Fruit fly (Drosophila melanogaster): ENCODE measurements around the gene Rbp6.

Gene Rbp6

dm6 chr3L:17044799-17045198, 193.2 kb downstream of the Rbp6 start, which contains the start of gene Pop5:
TSS of gene Pop5 (minus strand) at chr3L:17045038.
- TF ChIP-seq noc (tag; optimal IDR thresholded peaks at IDR 0.05) = no peak

dm6 chr3L:17042297-17042921, 195.6 kb downstream of the Rbp6 start, which contains the start of the genes scaf6 and Papst2:
TSS of gene scaf6 (minus strand) at chr3L:17042574.
TSS of gene Papst2 (plus strand) at chr3L:17042797.
- no peak for TF ChIP-seq noc (tag; optimal IDR thresholded peaks at IDR 0.05)

DNA sequence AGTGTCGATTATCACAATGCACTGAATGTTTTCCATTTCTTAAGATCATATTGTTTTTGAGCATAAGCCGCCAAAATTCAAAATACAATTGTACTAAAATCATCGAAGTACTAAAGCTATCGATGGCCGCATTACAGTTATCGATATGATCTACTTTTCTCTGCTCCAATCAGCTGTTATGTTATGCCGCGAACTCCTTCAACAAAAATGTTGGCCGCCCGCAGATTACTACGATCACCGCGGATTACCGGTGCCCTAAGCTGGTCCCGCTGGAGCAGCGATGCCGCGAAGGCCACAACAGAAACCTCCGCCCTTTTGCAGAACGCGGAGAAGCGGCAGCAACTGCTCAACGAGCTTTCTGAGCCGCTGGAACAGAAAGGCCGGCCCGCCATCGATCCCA, 202.5 kb downstream of the Rbp6 start, which contains the start of gene beg:
beg (plus strand) TSS at position 177 of the 400 bp plus-strand sequence.
- TF ChIP-seq noc (tag; optimal IDR thresholded peaks at IDR 0.05) = no peak

DNA sequence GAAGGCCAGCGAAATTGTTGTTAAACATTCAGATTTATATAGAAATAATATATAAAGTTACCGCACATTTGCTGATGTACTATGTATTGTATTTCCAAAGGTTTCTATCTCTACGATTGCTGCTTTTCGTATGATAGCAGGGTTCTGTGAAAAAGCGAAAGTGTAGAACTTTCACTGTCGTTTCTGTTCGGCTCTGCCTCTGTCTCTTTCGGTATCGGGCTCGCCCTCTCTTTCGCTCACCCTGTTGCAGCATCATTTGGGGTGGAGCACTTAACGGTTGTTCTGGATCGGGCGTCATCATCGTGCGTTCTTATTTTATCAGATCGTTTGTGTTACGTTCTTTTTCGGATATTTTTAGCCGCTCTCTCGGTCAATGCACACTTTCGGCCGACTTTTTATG, 204.7 kb downstream of the Rbp6 start:
- no peak for TF ChIP-seq noc (tag; optimal IDR thresholded peaks at IDR 0.05)

DNA sequence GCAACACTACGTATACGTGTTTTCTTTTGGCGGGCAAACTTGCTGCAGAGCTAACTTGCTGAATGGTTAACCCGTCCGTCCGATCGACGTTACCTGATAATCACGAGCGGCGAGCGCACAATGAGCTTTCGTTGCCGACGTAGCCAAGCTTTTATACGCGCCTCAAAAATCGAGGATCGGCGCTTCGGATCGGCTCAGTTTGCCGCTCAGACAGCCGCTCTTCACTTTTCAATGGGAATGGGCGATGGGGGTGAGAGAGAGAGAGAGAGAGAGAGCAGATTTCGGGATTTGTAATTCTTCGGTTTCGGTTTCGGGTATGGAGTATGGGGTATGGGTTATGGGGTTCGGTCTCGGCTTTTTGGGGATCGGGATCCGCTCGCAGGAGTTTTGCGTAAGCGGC, 206.0 kb downstream of the Rbp6 start, which contains the start of gene Ilp8:
Ilp8 (minus strand) TSS at position 110 of the 400 bp plus-strand sequence.
- no peak for TF ChIP-seq noc (tag; optimal IDR thresholded peaks at IDR 0.05)

DNA sequence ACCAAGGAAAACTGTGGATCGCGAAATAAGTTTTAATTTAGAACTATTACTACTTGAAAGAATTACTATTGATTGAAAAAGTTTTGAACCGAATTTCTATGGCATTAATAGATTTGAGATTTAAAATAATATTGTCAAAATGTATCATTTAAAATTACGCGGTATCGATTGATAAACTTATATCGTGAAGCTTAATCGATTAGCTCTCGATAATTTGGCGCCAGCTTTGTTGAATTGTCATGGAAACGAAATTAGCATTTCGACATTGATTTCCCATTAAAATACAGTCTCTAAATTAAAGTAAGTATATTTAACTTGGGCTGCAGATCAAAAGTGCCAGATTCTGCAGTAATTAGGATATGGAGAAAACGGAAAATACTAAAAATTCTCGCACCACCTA, 210.7 kb downstream of the Rbp6 start, which contains the start of gene CG7730:
CG7730 (plus strand) TSS at position 206 of the 400 bp plus-strand sequence.
- TF ChIP-seq noc (tag; optimal IDR thresholded peaks at IDR 0.05) = no peak

DNA sequence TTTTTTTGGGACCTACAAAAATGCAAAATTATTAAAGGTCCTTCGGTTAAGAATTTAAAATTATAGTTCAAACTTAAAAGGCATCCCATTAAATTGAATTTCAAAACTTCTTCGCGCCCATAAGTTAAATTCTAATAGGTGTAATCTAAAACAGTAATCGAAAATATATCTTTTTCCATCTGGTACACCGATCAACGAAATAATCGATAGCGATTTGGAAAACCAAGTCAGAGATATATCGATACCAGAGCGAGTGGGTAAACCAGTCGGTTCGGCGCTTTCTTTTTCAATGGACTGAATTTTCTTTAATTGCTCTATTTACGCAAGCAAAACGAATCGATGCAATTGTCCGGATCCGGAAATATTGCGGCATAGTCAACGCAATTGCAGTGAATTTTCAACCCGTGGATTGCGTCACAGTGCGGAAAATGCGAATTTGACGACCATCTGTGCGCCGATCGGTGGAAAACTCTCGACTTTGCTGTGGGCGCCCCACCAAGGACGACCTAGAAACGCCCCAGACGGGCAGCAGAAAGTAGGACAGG, 213.8 kb downstream of the Rbp6 start, which contains the start of gene Fit2:
Fit2 (plus strand) TSS at position 234 of the 545 bp plus-strand sequence.
- no peak for TF ChIP-seq noc (tag; optimal IDR thresholded peaks at IDR 0.05)

dm6 chr3L:17023641-17024040, 214.4 kb downstream of the Rbp6 start, which contains the start of gene a10:
TSS of gene a10 (minus strand) at chr3L:17023741.
- TF ChIP-seq noc (tag; optimal IDR thresholded peaks at IDR 0.05) = no peak

DNA sequence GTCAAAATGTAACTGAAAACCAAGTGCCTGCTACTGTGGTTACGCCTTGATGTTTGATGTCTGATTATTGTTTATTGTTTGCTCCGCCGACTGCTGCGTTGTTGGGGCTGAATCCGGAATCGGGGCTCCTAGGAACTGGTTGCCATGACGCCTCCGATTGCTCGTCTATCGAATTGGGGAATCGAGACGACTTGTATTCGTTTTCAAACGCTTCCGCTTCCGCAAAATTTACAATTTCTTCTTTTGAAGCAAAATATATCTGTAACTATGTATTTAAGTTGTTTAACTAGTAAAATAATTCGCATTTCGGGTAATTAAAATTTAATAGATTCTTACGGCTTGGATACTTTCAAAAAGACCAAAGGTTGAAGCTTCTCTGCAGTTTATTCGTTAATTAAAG, 215.3 kb downstream of the Rbp6 start, which contains the start of gene CG6652:
CG6652 (minus strand) TSS at position 101 of the 400 bp plus-strand sequence.
- TF ChIP-seq noc (tag; optimal IDR thresholded peaks at IDR 0.05) = no peak

- no peak for TF ChIP-seq noc (tag; optimal IDR thresholded peaks at IDR 0.05)
Observed at dm6 chr3L:17016576-17016917, 221.5 kb downstream of the Rbp6 start.

dm6 chr3L:17015663-17016575, 222.1 kb downstream of the Rbp6 start, which contains the start of the genes CG6664 and CG7728:
TSS of gene CG6664 (minus strand) at chr3L:17016180.
TSS of gene CG7728 (plus strand) at chr3L:17016536.
- TF ChIP-seq noc (tag; optimal IDR thresholded peaks at IDR 0.05) = no peak

DNA sequence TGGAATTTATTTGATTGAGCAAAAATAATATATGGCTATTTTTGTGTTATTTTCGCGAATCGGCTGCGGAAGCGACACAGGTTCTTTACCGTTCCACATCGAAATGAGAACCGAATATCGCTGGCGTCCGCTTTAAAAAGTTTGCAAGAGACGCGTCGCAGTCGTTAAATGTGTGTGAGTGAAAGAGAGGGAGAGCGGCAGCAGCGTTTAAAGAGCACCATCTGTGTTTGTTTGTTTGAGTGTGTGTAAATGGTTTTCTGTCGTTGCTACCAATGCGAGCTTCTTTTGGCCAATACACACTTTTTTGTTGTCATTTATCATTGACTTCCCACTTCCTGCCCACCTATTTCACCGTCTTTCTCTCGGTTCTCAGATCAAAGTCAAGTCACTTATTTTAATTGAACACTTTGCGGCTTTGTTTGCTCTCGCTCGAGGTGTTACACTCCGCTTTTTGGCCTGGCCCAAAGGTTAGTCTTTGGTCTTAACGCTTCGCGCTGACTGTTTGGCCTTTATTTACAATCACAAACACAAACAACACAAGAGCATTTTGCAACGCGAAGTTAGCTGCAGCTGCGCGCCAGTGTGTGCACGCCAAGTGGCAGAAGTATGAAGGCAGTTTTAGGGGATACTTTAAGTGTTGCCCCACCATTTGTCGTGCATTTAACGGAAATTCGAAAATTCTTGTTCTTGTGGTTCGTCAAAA, 225.8 kb downstream of the Rbp6 start, which contains the start of gene CG3764:
CG3764 (minus strand) TSS at position 549 of the 703 bp plus-strand sequence.
- peak; percentile 60 for TF ChIP-seq noc (tag; optimal IDR thresholded peaks at IDR 0.05)

dm6 chr3L:17011351-17012016, 226.5 kb downstream of the Rbp6 start:
- TF ChIP-seq noc (tag; optimal IDR thresholded peaks at IDR 0.05) = no peak

dm6 chr3L:17010492-17011303, 227.3 kb downstream of the Rbp6 start:
- TF ChIP-seq noc (tag; optimal IDR thresholded peaks at IDR 0.05) = no peak

Data from whole organism, larva.